Worm (Caenorhabditis elegans) whole organism, L3 larva: Measurements from ENCODE around the gene K03A1.4.

Source experiments
- R02D3.7 ChIP-seq: fragments of 150-350 bp; optimal IDR thresholded peaks from 2 replicates; lab custom pipeline; 2014; ENCODE audit warnings: missing biosample characterization, missing genetic modification characterization
- ZK546.5 ChIP-seq: sonication (generic microtip); optimal IDR thresholded peaks from 2 replicates; lab custom pipeline; 2017; ENCODE audit warnings: missing biosample characterization, missing genetic modification characterization
- aly-2 ChIP-seq: fragments of 150-350 bp; optimal IDR thresholded peaks from 2 replicates; lab custom pipeline; 2014; ENCODE audit warnings: missing biosample characterization, missing genetic modification characterization
- ama-1 ChIP-seq: fragments of 150-350 bp; optimal IDR thresholded peaks from 2 replicates; lab custom pipeline; 2018
- ceh-28 ChIP-seq: fragments of 150-350 bp; optimal IDR thresholded peaks from 2 replicates; lab custom pipeline; 2014; ENCODE audit warnings: missing biosample characterization, missing genetic modification reagents, missing genetic modification characterization
- ceh-9 ChIP-seq: sonication (generic microtip); optimal IDR thresholded peaks from 2 replicates; lab custom pipeline; 2018; ENCODE audit warnings: missing biosample characterization, missing genetic modification characterization
- daf-12 ChIP-seq: fragments of 150-350 bp; optimal IDR thresholded peaks from 2 replicates; lab custom pipeline; 2014; ENCODE audit warnings: missing biosample characterization, missing genetic modification reagents, missing genetic modification characterization
- egl-27 ChIP-seq: sonication (generic microtip); optimal IDR thresholded peaks from 4 replicates; lab custom pipeline; 2017; ENCODE audit warnings: missing biosample characterization, missing genetic modification reagents, missing genetic modification characterization
- egl-5 ChIP-seq: fragments of 150-350 bp; optimal IDR thresholded peaks from 2 replicates; lab custom pipeline; 2017; ENCODE audit warnings: missing biosample characterization, missing genetic modification reagents, missing genetic modification characterization, inconsistent platforms
- elt-1 ChIP-seq: fragments of 150-350 bp; optimal IDR thresholded peaks from 2 replicates; lab custom pipeline; 2014; ENCODE audit warnings: missing biosample characterization, missing genetic modification characterization
- elt-2 ChIP-seq: sonication (generic microtip); optimal IDR thresholded peaks from 2 replicates; lab custom pipeline; 2016; ENCODE audit warnings: missing genetic modification reagents, mild to moderate bottlenecking, missing genetic modification characterization, missing compliant biosample characterization
- elt-3 ChIP-seq, 3 experiments: fragments of 150-350 bp in 1 of 3; sonication (generic microtip) in 2 of 3; optimal IDR thresholded peaks; 2 replicates in 2 of 3; 4 replicates in 1 of 3; lab custom pipeline; 2014 to 2017; ENCODE audit warnings: missing biosample characterization in 3 of 3, missing genetic modification characterization in 3 of 3
- fkh-10 ChIP-seq: sonication (generic microtip); optimal IDR thresholded peaks from 2 replicates; lab custom pipeline; 2017; ENCODE audit warnings: missing biosample characterization, missing genetic modification reagents, missing genetic modification characterization
- hmg-11 ChIP-seq: sonication (generic microtip); optimal IDR thresholded peaks from 2 replicates; lab custom pipeline; 2016; ENCODE audit warnings: missing genetic modification characterization, missing compliant biosample characterization
- jun-1 ChIP-seq: fragments of 150-350 bp; optimal IDR thresholded peaks from 2 replicates; lab custom pipeline; 2014; ENCODE audit warnings: missing biosample characterization, missing genetic modification reagents, missing genetic modification characterization
- lin-15B ChIP-seq: fragments of 150-350 bp; optimal IDR thresholded peaks from 2 replicates; lab custom pipeline; 2014; ENCODE audit warnings: missing biosample characterization, missing genetic modification characterization
- lin-39 ChIP-seq: fragments of 150-350 bp; optimal IDR thresholded peaks from 2 replicates; lab custom pipeline; 2018; ENCODE audit warnings: missing biosample characterization, missing genetic modification reagents, missing genetic modification characterization
- lsy-12 ChIP-seq: sonication (generic microtip); optimal IDR thresholded peaks from 2 replicates; lab custom pipeline; 2016; ENCODE audit warnings: mild to moderate bottlenecking, missing genetic modification characterization, missing compliant biosample characterization
- mdl-1 ChIP-seq: fragments of 150-350 bp; optimal IDR thresholded peaks from 2 replicates; lab custom pipeline; 2014; ENCODE audit warnings: missing biosample characterization, missing genetic modification characterization
- mml-1 ChIP-seq: fragments of 150-350 bp; sonication (generic microtip); optimal IDR thresholded peaks from 3 replicates; lab custom pipeline; 2014; ENCODE audit warnings: missing biosample characterization, missing genetic modification characterization
- nfya-1 ChIP-seq: sonication (generic microtip); optimal IDR thresholded peaks from 2 replicates; lab custom pipeline; 2017; ENCODE audit warnings: missing genetic modification characterization, mild to moderate bottlenecking, missing compliant biosample characterization, antibody characterized with exemption, moderate library complexity; ENCODE audit not compliant: insufficient read depth
- nhr-11 ChIP-seq: fragments of 150-350 bp; optimal IDR thresholded peaks from 2 replicates; lab custom pipeline; 2014; ENCODE audit warnings: missing biosample characterization, missing genetic modification characterization
- nhr-12 ChIP-seq: fragments of 150-350 bp; optimal IDR thresholded peaks from 2 replicates; lab custom pipeline; 2014; ENCODE audit warnings: missing biosample characterization, missing genetic modification characterization
- nhr-23 ChIP-seq: fragments of 150-350 bp; optimal IDR thresholded peaks from 2 replicates; lab custom pipeline; 2014; ENCODE audit warnings: missing biosample characterization, missing genetic modification reagents, missing genetic modification characterization
- nhr-237 ChIP-seq: fragments of 150-350 bp; optimal IDR thresholded peaks from 2 replicates; lab custom pipeline; 2014; ENCODE audit warnings: missing biosample characterization, missing genetic modification characterization
- nhr-25 ChIP-seq: sonication (generic microtip); optimal IDR thresholded peaks from 2 replicates; lab custom pipeline; 2017; ENCODE audit warnings: missing biosample characterization, missing genetic modification characterization
- nhr-28 ChIP-seq: fragments of 150-350 bp; optimal IDR thresholded peaks from 2 replicates; lab custom pipeline; 2014; ENCODE audit warnings: missing biosample characterization, missing genetic modification characterization
- nhr-43 ChIP-seq: sonication (generic microtip); optimal IDR thresholded peaks from 2 replicates; lab custom pipeline; 2016; ENCODE audit warnings: mild to moderate bottlenecking, missing genetic modification characterization, missing compliant biosample characterization; ENCODE audit not compliant: poor library complexity, severe bottlenecking
- nhr-67 ChIP-seq: fragments of 150-350 bp; optimal IDR thresholded peaks from 2 replicates; lab custom pipeline; 2014; ENCODE audit warnings: missing biosample characterization, missing genetic modification characterization
- nhr-77 ChIP-seq: fragments of 150-350 bp; optimal IDR thresholded peaks from 2 replicates; lab custom pipeline; 2014; ENCODE audit warnings: missing biosample characterization, missing genetic modification characterization
- pha-4 ChIP-seq: fragments of 150-350 bp; optimal IDR thresholded peaks from 2 replicates; lab custom pipeline; 2014; ENCODE audit warnings: missing biosample characterization, missing genetic modification reagents, missing genetic modification characterization
- pqm-1 ChIP-seq: fragments of 150-350 bp; optimal IDR thresholded peaks from 2 replicates; lab custom pipeline; 2017; ENCODE audit warnings: missing biosample characterization, missing genetic modification characterization, inconsistent platforms
- sea-2 ChIP-seq: fragments of 150-350 bp; sonication (generic microtip); optimal IDR thresholded peaks from 4 replicates; lab custom pipeline; 2014; ENCODE audit warnings: missing biosample characterization, missing genetic modification reagents, missing genetic modification characterization
- skn-1 ChIP-seq: fragments of 150-350 bp; optimal IDR thresholded peaks from 2 replicates; lab custom pipeline; 2014; ENCODE audit warnings: missing biosample characterization, missing genetic modification characterization
- snpc-4 ChIP-seq: fragments of 150-350 bp; optimal IDR thresholded peaks from 2 replicates; lab custom pipeline; 2014; ENCODE audit warnings: missing biosample characterization, missing genetic modification characterization
- tbx-2 ChIP-seq: sonication (generic microtip); optimal IDR thresholded peaks from 2 replicates; lab custom pipeline; 2016; ENCODE audit warnings: mild to moderate bottlenecking, missing genetic modification characterization, missing compliant biosample characterization
- unc-39 ChIP-seq: sonication (generic microtip); optimal IDR thresholded peaks from 4 replicates; lab custom pipeline; 2017; ENCODE audit warnings: missing biosample characterization, missing genetic modification characterization
- unc-62 ChIP-seq: fragments of 150-350 bp; sonication (generic microtip); optimal IDR thresholded peaks from 4 replicates; lab custom pipeline; 2014; ENCODE audit warnings: missing biosample characterization, missing genetic modification reagents, missing genetic modification characterization
- zag-1 ChIP-seq: fragments of 150-350 bp; optimal IDR thresholded peaks from 2 replicates; lab custom pipeline; 2014; ENCODE audit warnings: missing biosample characterization, missing genetic modification characterization
- ztf-11 ChIP-seq: fragments of 150-350 bp; optimal IDR thresholded peaks from 2 replicates; lab custom pipeline; 2014; ENCODE audit warnings: missing biosample characterization, missing genetic modification characterization
- ztf-4 ChIP-seq: fragments of 150-350 bp; optimal IDR thresholded peaks from 2 replicates; lab custom pipeline; 2014; ENCODE audit warnings: missing biosample characterization, missing genetic modification characterization

The K03A1.4 gene

ce11 chrX:7311870-7312269 is 13.3 kb upstream of the K03A1.4 start:
- no peak for TF ChIP-seq lsy-12 (tag; lab: Kevin White, UChicago)
- TF ChIP-seq pha-4 (tag; lab: Kevin White, UChicago), result no peak
- TF ChIP-seq nhr-12 (tag; lab: Kevin White, UChicago), result no peak
- TF ChIP-seq skn-1 (tag; lab: Kevin White, UChicago), result no peak
- no peak for TF ChIP-seq daf-12 (tag; lab: Kevin White, UChicago)
- TF ChIP-seq ZK546.5 (tag; lab: Kevin White, UChicago), result no peak
- TF ChIP-seq nhr-77, result no peak
- TF ChIP-seq nhr-11 (tag; lab: Kevin White, UChicago), result no peak
- no peak for TF ChIP-seq ztf-11 (tag; lab: Kevin White, UChicago)
- TF ChIP-seq ceh-28, result no peak
- no peak for TF ChIP-seq aly-2 (tag; lab: Kevin White, UChicago)
- TF ChIP-seq R02D3.7 (tag; lab: Kevin White, UChicago), result no peak
- no peak for TF ChIP-seq nhr-25 (tag; lab: Kevin White, UChicago)
- no peak for TF ChIP-seq nhr-237 (tag; lab: Kevin White, UChicago)
- TF ChIP-seq nhr-67, result no peak
- TF ChIP-seq hmg-11 (tag; lab: Kevin White, UChicago), result no peak

- TF ChIP-seq elt-1 (tag; lab: Kevin White, UChicago) (no peak), nhr-28 (no peak), aly-2 (tag; lab: Kevin White, UChicago) (no peak), ZK546.5 (tag; lab: Kevin White, UChicago) (no peak), ceh-28 (no peak), mml-1 (tag; lab: Kevin White, UChicago) (no peak), zag-1 (tag; lab: Kevin White, UChicago) (no peak), elt-3 (tag; optimal IDR thresholded peaks at IDR 0.05; lab: Kevin White, UChicago) (no peak), daf-12 (tag; lab: Kevin White, UChicago) (no peak), pha-4 (tag; lab: Kevin White, UChicago) (no peak), R02D3.7 (tag; lab: Kevin White, UChicago) (no peak), fkh-10 (no peak), nhr-11 (tag; lab: Kevin White, UChicago) (no peak), nhr-43 (tag; lab: Kevin White, UChicago) (no peak), nhr-237 (tag; lab: Kevin White, UChicago) (no peak), nfya-1 (tag; lab: Kevin White, UChicago) (no peak), unc-62 (GFP tag; lab: Kevin White, UChicago) (no peak)
These were observed 11.2 kb upstream of the K03A1.4 start, which contains the start of the genes his-38 and his-40 for ce11 chrX:7309775-7310174. TSS of gene his-38 (minus strand) at chrX:7309875. TSS of gene his-40 (plus strand) at chrX:7310110.

- TF ChIP-seq nfya-1 (tag; lab: Kevin White, UChicago) (peak; percentile 72), fkh-10 (no peak), egl-27 (tag; lab: Kevin White, UChicago) (peak; percentile 30), pha-4 (tag; lab: Kevin White, UChicago) (peak; percentile 74), aly-2 (tag; lab: Kevin White, UChicago) (no peak), R02D3.7 (tag; lab: Kevin White, UChicago) (peak; percentile 1), lin-15B (tag; lab: Kevin White, UChicago) (peak; percentile 35), ceh-28 (peak; percentile 48), mdl-1 (tag; lab: Kevin White, UChicago) (peak; percentile 12), ZK546.5 (tag; lab: Kevin White, UChicago) (no peak), hmg-11 (tag; lab: Kevin White, UChicago) (peak; percentile 66), unc-62 (GFP tag; lab: Kevin White, UChicago) (no peak)
These were observed 7.9 kb upstream of the K03A1.4 start for ce11 chrX:7306434-7306833.

ce11 chrX:7305520-7306186 is 7.1 kb upstream of the K03A1.4 start, which contains the start of gene sur-5:
TSS of gene sur-5 (minus strand) at chrX:7305570.
- TF ChIP-seq elt-3 (tag; optimal IDR thresholded peaks at IDR 0.05; lab: Kevin White, UChicago) (peak in 2 of 3 experiments; percentile 88 to 90), nhr-28 (no peak), nhr-25 (tag; lab: Kevin White, UChicago) (peak; percentile 17), nhr-23 (tag; lab: Kevin White, UChicago) (peak; percentile 54), nhr-43 (tag; lab: Kevin White, UChicago) (no peak), skn-1 (tag; lab: Kevin White, UChicago) (no peak), unc-39 (tag; lab: Kevin White, UChicago) (no peak), fkh-10 (no peak), ama-1 (lab: Kevin White, UChicago) (no peak), tbx-2 (tag; lab: Kevin White, UChicago) (no peak), nhr-11 (tag; lab: Kevin White, UChicago) (no peak), elt-2 (peak; percentile 97), elt-1 (tag; lab: Kevin White, UChicago) (no peak), egl-5 (tag; lab: Kevin White, UChicago) (no peak), pqm-1 (tag; lab: Kevin White, UChicago) (peak; percentile 64), ztf-4 (tag; lab: Kevin White, UChicago) (no peak), lin-39 (tag; lab: Kevin White, UChicago) (no peak), sea-2 (GFP tag; lab: Kevin White, UChicago) (no peak), aly-2 (tag; lab: Kevin White, UChicago) (no peak), nhr-67 (no peak), nhr-12 (tag; lab: Kevin White, UChicago) (no peak), nhr-77 (no peak), nfya-1 (tag; lab: Kevin White, UChicago) (no peak), jun-1 (no peak), nhr-237 (tag; lab: Kevin White, UChicago) (no peak), daf-12 (tag; lab: Kevin White, UChicago) (no peak), ceh-9 (tag; lab: Kevin White, UChicago) (no peak), snpc-4 (no peak)
